Fruit fly (Drosophila melanogaster): ENCODE results near the gene Naa20A.

DNA sequence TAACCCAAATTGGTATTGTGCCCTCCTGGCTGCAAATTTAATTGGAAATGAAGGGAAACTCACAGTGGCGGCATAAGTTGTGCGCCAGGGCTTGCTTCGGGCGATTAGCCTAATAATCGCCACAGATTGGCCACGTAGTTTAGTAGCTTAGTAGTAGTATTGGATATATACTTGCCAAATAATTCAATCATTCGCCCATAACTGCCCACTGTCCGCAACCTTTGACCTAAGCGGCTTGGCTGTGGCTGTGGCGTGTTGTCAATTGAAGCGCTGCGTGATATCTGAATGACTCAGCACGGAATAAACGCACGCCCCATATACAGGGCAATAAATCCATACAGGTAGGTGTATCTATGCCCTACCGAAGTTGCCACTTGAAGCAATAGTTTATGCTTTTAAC, 15.9 kb downstream of the Naa20A start:
- no peak for TF ChIP-seq CG8478 (optimal IDR thresholded peaks at IDR 0.05)
- TF ChIP-seq CTCF (optimal IDR thresholded peaks at IDR 0.05), result no peak
